Fruit fly (Drosophila melanogaster) whole organism, embryonic: ENCODE results near the gene mTerf3.

Experiments used
- Abd-B ChIP-seq: fragments of 200-800 bp; sonication (Bioruptor generic); optimal IDR thresholded peaks from 2 replicates; lab custom pipeline; 2018; ENCODE audit warnings: missing biosample characterization, mild to moderate bottlenecking, missing genetic modification characterization, moderate library complexity
- Ada2b ChIP-seq: fragments of 200-800 bp; sonication (Bioruptor generic); IDR thresholded peaks from 2 replicates; pipeline ENCODE4 v1.3.6; 2022; ENCODE audit warnings: missing biosample characterization, missing genetic modification characterization
- Bteb2 ChIP-seq: fragments of 200-800 bp; sonication (Bioruptor generic); optimal IDR thresholded peaks from 2 replicates; lab custom pipeline; 2016; ENCODE audit warnings: missing biosample characterization, missing genetic modification characterization
- CG10267 ChIP-seq: fragments of 200-800 bp; sonication (Bioruptor generic); optimal IDR thresholded peaks from 2 replicates; lab custom pipeline; 2018; ENCODE audit warnings: missing biosample characterization, mild to moderate bottlenecking, missing genetic modification characterization, moderate library complexity
- CG10462 ChIP-seq: fragments of 200-800 bp; sonication (Bioruptor generic); optimal IDR thresholded peaks from 2 replicates; lab custom pipeline; 2016; ENCODE audit warnings: missing biosample characterization, missing genetic modification characterization
- CG10959 ChIP-seq: fragments of 200-800 bp; sonication (Bioruptor generic); IDR thresholded peaks from 2 replicates; pipeline ENCODE4 v1.3.6; 2022; ENCODE audit warnings: missing biosample characterization, missing genetic modification characterization
- CG11093 ChIP-seq: fragments of 200-800 bp; sonication (Bioruptor generic); IDR thresholded peaks from 3 replicates; pipeline ENCODE4 v1.3.6; 2022; ENCODE audit warnings: missing biosample characterization, missing genetic modification characterization
- CG12942 ChIP-seq: fragments of 200-800 bp; sonication (Bioruptor generic); optimal IDR thresholded peaks from 3 replicates; lab custom pipeline; 2016; ENCODE audit warnings: missing biosample characterization, missing genetic modification characterization
- CG13287 ChIP-seq: fragments of 200-800 bp; sonication (Bioruptor generic); IDR thresholded peaks from 2 replicates; pipeline ENCODE4 v1.3.6; 2022; ENCODE audit warnings: missing biosample characterization, missing genetic modification characterization; ENCODE audit not compliant: partially characterized antibody
- CG13296 ChIP-seq: fragments of 200-800 bp; sonication (Bioruptor generic); optimal IDR thresholded peaks from 3 replicates; lab custom pipeline; 2018; ENCODE audit warnings: missing biosample characterization, mild to moderate bottlenecking, missing genetic modification characterization
- CG13894 ChIP-seq: fragments of 200-800 bp; sonication (Bioruptor generic); optimal IDR thresholded peaks from 3 replicates; lab custom pipeline; 2018; ENCODE audit warnings: missing biosample characterization, mild to moderate bottlenecking, missing genetic modification characterization, moderate library complexity
- CG15011 ChIP-seq: fragments of 200-800 bp; sonication (Bioruptor generic); optimal IDR thresholded peaks from 3 replicates; lab custom pipeline; 2018; ENCODE audit warnings: missing biosample characterization, mild to moderate bottlenecking, missing genetic modification characterization
- CG16813 ChIP-seq: fragments of 200-800 bp; sonication (Bioruptor generic); IDR thresholded peaks from 3 replicates; pipeline ENCODE4 v1.3.6; 2022; ENCODE audit warnings: missing biosample characterization, missing genetic modification characterization; ENCODE audit not compliant: partially characterized antibody
- CG17612 ChIP-seq: fragments of 200-800 bp; sonication (Bioruptor generic); IDR thresholded peaks from 2 replicates; pipeline ENCODE4 v1.3.6; 2022; ENCODE audit warnings: missing biosample characterization, missing genetic modification characterization
- CG2120 ChIP-seq: fragments of 200-800 bp; sonication (Bioruptor generic); optimal IDR thresholded peaks from 3 replicates; lab custom pipeline; 2016; ENCODE audit warnings: missing biosample characterization, missing genetic modification characterization
- CG2199 ChIP-seq: fragments of 200-800 bp; sonication (Bioruptor generic); IDR thresholded peaks from 3 replicates; pipeline ENCODE4 v1.3.6; 2022; ENCODE audit warnings: missing biosample characterization, missing genetic modification characterization
- CG2889 ChIP-seq: fragments of 200-800 bp; sonication (Bioruptor generic); IDR thresholded peaks from 3 replicates; pipeline ENCODE4 v1.3.6; 2022; ENCODE audit warnings: missing biosample characterization, missing genetic modification characterization
- CG3847 ChIP-seq: fragments of 200-800 bp; sonication (Bioruptor generic); IDR thresholded peaks from 2 replicates; pipeline ENCODE4 v1.3.6; 2022; ENCODE audit warnings: missing biosample characterization, missing genetic modification characterization
- CG6654 ChIP-seq: fragments of 200-800 bp; sonication (Bioruptor generic); optimal IDR thresholded peaks from 2 replicates; lab custom pipeline; 2017; ENCODE audit warnings: missing biosample characterization, mild to moderate bottlenecking, missing genetic modification characterization
- CG7271 ChIP-seq: fragments of 200-800 bp; sonication (Bioruptor generic); optimal IDR thresholded peaks from 2 replicates; lab custom pipeline; 2018; ENCODE audit warnings: missing biosample characterization, mild to moderate bottlenecking, missing genetic modification characterization, moderate library complexity
- CG8944 ChIP-seq: fragments of 200-800 bp; sonication (Bioruptor generic); optimal IDR thresholded peaks from 3 replicates; lab custom pipeline; 2016; ENCODE audit warnings: missing biosample characterization, missing genetic modification characterization
- CG9215 ChIP-seq: fragments of 200-800 bp; sonication (Bioruptor generic); IDR thresholded peaks from 2 replicates; pipeline ENCODE4 v1.3.6; 2022; ENCODE audit warnings: missing biosample characterization, missing genetic modification characterization
- CG9797 ChIP-seq: fragments of 200-800 bp; sonication (Bioruptor generic); optimal IDR thresholded peaks from 3 replicates; lab custom pipeline; 2018; ENCODE audit warnings: missing biosample characterization, mild to moderate bottlenecking, missing genetic modification characterization
- CG9876 ChIP-seq: fragments of 200-800 bp; sonication (Bioruptor generic); optimal IDR thresholded peaks from 2 replicates; lab custom pipeline; 2016; ENCODE audit warnings: missing biosample characterization, missing genetic modification characterization
- CrebB ChIP-seq: fragments of 200-800 bp; sonication (Bioruptor generic); optimal IDR thresholded peaks from 3 replicates; lab custom pipeline; 2018; ENCODE audit warnings: missing biosample characterization, mild to moderate bottlenecking, missing genetic modification characterization
- Doc3 ChIP-seq: fragments of 200-800 bp; sonication (Bioruptor generic); IDR thresholded peaks from 3 replicates; pipeline ENCODE4 v1.3.6; 2022; ENCODE audit warnings: missing biosample characterization, missing genetic modification characterization; ENCODE audit not compliant: partially characterized antibody
- Ets65A ChIP-seq: fragments of 200-800 bp; sonication (Bioruptor generic); peaks from one replicate; lab custom pipeline; 2016; ENCODE audit warnings: missing biosample characterization, missing genetic modification characterization
- Fer3 ChIP-seq: fragments of 200-800 bp; sonication (Bioruptor generic); optimal IDR thresholded peaks from 2 replicates; lab custom pipeline; 2018; ENCODE audit warnings: missing biosample characterization, mild to moderate bottlenecking, missing genetic modification characterization, moderate library complexity
- Hr39 ChIP-seq: fragments of >200 bp; optimal IDR thresholded peaks from 2 replicates; lab custom pipeline; 2017
- Jarid2 ChIP-seq: fragments of 200-800 bp; sonication (Bioruptor generic); optimal IDR thresholded peaks from 3 replicates; lab custom pipeline; 2017; ENCODE audit warnings: mild to moderate bottlenecking, missing biosample characterization, missing genetic modification reagents, missing genetic modification characterization
- Lpt ChIP-seq: fragments of >200 bp; optimal IDR thresholded peaks from 2 replicates; lab custom pipeline; 2018; ENCODE audit warnings: missing biosample characterization, missing genetic modification characterization
- Mad ChIP-seq: fragments of 200-800 bp; sonication (Bioruptor generic); optimal IDR thresholded peaks from 2 replicates; lab custom pipeline; 2016; ENCODE audit warnings: missing biosample characterization, missing genetic modification characterization
- YL-1 ChIP-seq: fragments of 200-800 bp; sonication (Bioruptor generic); optimal IDR thresholded peaks from 3 replicates; lab custom pipeline; 2017; ENCODE audit warnings: missing biosample characterization, mild to moderate bottlenecking, missing genetic modification characterization
- al ChIP-seq: fragments of 200-800 bp; sonication (Bioruptor generic); IDR thresholded peaks from 2 replicates; pipeline ENCODE4 v1.3.6; 2022; ENCODE audit warnings: missing biosample characterization, missing genetic modification characterization
- aop ChIP-seq: fragments of 200-800 bp; sonication (Bioruptor generic); IDR thresholded peaks from 2 replicates; pipeline ENCODE4 v1.3.6; 2022; ENCODE audit warnings: missing biosample characterization, missing genetic modification characterization
- bbx ChIP-seq: fragments of 200-800 bp; sonication (Bioruptor generic); IDR thresholded peaks from 2 replicates; pipeline ENCODE4 v1.3.6; 2022; ENCODE audit warnings: missing biosample characterization, missing genetic modification characterization; ENCODE audit not compliant: partially characterized antibody
- bigmax ChIP-seq: fragments of 200-800 bp; sonication (Bioruptor generic); optimal IDR thresholded peaks from 2 replicates; lab custom pipeline; 2018; ENCODE audit warnings: missing biosample characterization, mild to moderate bottlenecking, missing genetic modification characterization
- croc ChIP-seq: fragments of 200-800 bp; sonication (Bioruptor generic); conservative IDR thresholded peaks from 3 replicates; pipeline ENCODE4 v1.3.6; 2022; ENCODE audit warnings: missing biosample characterization, missing genetic modification characterization
- dmrt11E ChIP-seq: fragments of 200-800 bp; sonication (Bioruptor generic); optimal IDR thresholded peaks from 3 replicates; lab custom pipeline; 2018; ENCODE audit warnings: missing biosample characterization, mild to moderate bottlenecking, missing genetic modification characterization, moderate library complexity
- ems ChIP-seq: fragments of 200-800 bp; sonication (Bioruptor generic); optimal IDR thresholded peaks from 3 replicates; lab custom pipeline; 2016; ENCODE audit warnings: missing biosample characterization, missing genetic modification characterization
- esg ChIP-seq: fragments of 200-800 bp; sonication (Bioruptor generic); conservative IDR thresholded peaks from 2 replicates; pipeline ENCODE4 v1.3.6; 2022; ENCODE audit warnings: missing biosample characterization, missing genetic modification characterization
- fd3F ChIP-seq: fragments of 200-800 bp; sonication (Bioruptor generic); optimal IDR thresholded peaks from 2 replicates; lab custom pipeline; 2018; ENCODE audit warnings: missing biosample characterization, mild to moderate bottlenecking, missing genetic modification characterization, moderate library complexity
- fd96Cb ChIP-seq: fragments of 200-800 bp; sonication (Bioruptor generic); optimal IDR thresholded peaks from 2 replicates; lab custom pipeline; 2018; ENCODE audit warnings: missing biosample characterization, mild to moderate bottlenecking, missing genetic modification characterization, moderate library complexity
- gsb-n ChIP-seq: fragments of 200-800 bp; sonication (Bioruptor generic); optimal IDR thresholded peaks from 3 replicates; lab custom pipeline; 2018; ENCODE audit warnings: missing biosample characterization, mild to moderate bottlenecking, missing genetic modification characterization
- nmo ChIP-seq: fragments of 200-800 bp; sonication (Bioruptor generic); optimal IDR thresholded peaks from 2 replicates; lab custom pipeline; 2018; ENCODE audit warnings: missing biosample characterization, mild to moderate bottlenecking, missing genetic modification characterization, moderate library complexity
- odd ChIP-seq: fragments of 200-800 bp; sonication (Bioruptor generic); optimal IDR thresholded peaks from 2 replicates; lab custom pipeline; 2017; ENCODE audit warnings: missing biosample characterization, mild to moderate bottlenecking, missing genetic modification characterization
- pros ChIP-seq: fragments of 200-800 bp; sonication (Bioruptor generic); optimal IDR thresholded peaks from 3 replicates; lab custom pipeline; 2019; ENCODE audit warnings: missing biosample characterization, mild to moderate bottlenecking, missing genetic modification characterization, moderate library complexity
- row ChIP-seq: fragments of 200-800 bp; sonication (Bioruptor generic); IDR thresholded peaks from 3 replicates; pipeline ENCODE4 v1.3.6; 2022; ENCODE audit warnings: missing biosample characterization, missing genetic modification characterization
- trem ChIP-seq: fragments of 200-800 bp; optimal IDR thresholded peaks from 3 replicates; lab custom pipeline; 2019; ENCODE audit warnings: missing biosample characterization, mild to moderate bottlenecking, missing genetic modification characterization, moderate library complexity
- zen2 ChIP-seq: fragments of 200-800 bp; sonication (Bioruptor generic); IDR thresholded peaks from 3 replicates; pipeline ENCODE4 v1.3.6; 2022; ENCODE audit warnings: missing biosample characterization, missing genetic modification characterization; ENCODE audit not compliant: partially characterized antibody

mTerf3 gene

DNA sequence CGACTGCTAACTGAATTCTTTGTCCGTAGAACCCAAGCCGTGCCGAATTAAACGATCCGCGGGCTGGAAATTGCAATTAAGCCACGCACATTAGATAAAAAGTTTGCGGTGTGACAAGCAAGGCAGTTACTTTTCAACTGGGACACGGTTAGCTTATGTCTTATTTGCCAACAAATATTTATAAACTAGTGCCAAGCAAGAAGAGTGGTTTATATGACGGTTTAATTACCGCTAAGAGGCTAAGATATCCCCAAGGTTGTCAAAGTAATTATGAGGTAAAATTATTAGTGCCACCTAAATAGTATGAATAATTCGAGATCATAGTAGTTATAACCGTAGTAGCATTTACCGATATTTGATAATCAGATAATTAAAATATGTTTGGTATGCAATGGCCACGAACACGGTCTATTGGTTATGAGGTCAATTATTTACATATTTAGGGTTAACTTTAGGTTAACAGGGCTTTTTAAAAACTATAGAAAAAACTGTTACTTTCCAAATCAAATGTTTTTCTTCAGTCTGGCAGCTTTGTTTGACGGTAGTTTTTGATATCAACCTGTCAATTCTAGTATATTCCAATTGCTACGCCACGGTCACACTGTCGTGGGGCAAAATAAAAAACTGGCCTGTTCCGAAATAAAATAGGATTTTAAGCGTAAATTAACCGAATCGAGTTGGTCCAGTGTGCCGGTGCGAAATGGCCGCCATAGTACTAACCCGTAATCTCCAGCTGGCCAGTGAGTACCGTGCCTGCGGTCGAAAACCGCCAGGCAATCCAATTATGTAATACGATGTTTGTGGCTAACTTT is 25.6 kb downstream of the mTerf3 start, which contains the start of gene ZnT77C (continued):
- TF ChIP-seq Bteb2 (no peak), ems (no peak), fd96Cb (tag; lab: Kevin White, UChicago) (no peak), CG3847 (GFP tag; lab: Robert Waterston, UW) (peak; percentile 39; the same call in 1 of the 2 replicates), bbx (GFP tag; lab: Robert Waterston, UW) (0 out of 2 replicates have a peak, but pooled peaks have one; percentile 6), CG10462 (no peak), CG2889 (GFP tag; lab: Robert Waterston, UW) (no peak), CG8944 (GFP tag; lab: Kevin White, UChicago) (no peak), Lpt (GFP tag; lab: Kevin White, UChicago) (no peak), YL-1 (GFP tag; lab: Kevin White, UChicago) (peak; percentile 32), row (GFP tag; lab: Robert Waterston, UW) (peak; percentile 48), aop (GFP tag; lab: Robert Waterston, UW) (no peak), CG15011 (GFP tag; lab: Kevin White, UChicago) (no peak), CG2199 (GFP tag; lab: Robert Waterston, UW) (no peak), CG16813 (no peak), al (GFP tag; lab: Robert Waterston, UW) (no peak), odd (GFP tag; lab: Kevin White, UChicago) (no peak), CG17612 (no peak), CG13894 (tag; lab: Kevin White, UChicago) (peak; percentile 47), CG11093 (GFP tag; lab: Robert Waterston, UW) (no peak), fd3F (GFP tag; lab: Kevin White, UChicago) (peak; percentile 24), Mad (GFP tag; lab: Kevin White, UChicago) (no peak), zen2 (GFP tag; lab: Robert Waterston, UW) (no peak), Jarid2 (no peak), gsb-n (tag; lab: Kevin White, UChicago) (no peak), dmrt11E (tag; lab: Kevin White, UChicago) (no peak), Ada2b (GFP tag; lab: Robert Waterston, UW) (no peak), Hr39 (lab: Kevin White, UChicago) (no peak), pros (GFP tag; lab: Kevin White, UChicago) (no peak), CG13296 (GFP tag; lab: Kevin White, UChicago) (peak; percentile 77), CG6654 (GFP tag; lab: Kevin White, UChicago) (no peak), CG12942 (GFP tag; lab: Kevin White, UChicago) (no peak), CG13287 (GFP tag; lab: Robert Waterston, UW) (peak; percentile 26; the same call in 1 of the 2 replicates), Fer3 (no peak), CG9797 (peak; percentile 68), Doc3 (no peak), CG10267 (tag; lab: Kevin White, UChicago) (peak; percentile 33), Ets65A (GFP tag; lab: Kevin White, UChicago) (no peak), CG9876 (no peak), Abd-B (GFP tag; lab: Kevin White, UChicago) (peak; percentile 2), nmo (GFP tag; lab: Kevin White, UChicago) (peak; percentile 9), bigmax (GFP tag; lab: Kevin White, UChicago) (peak; percentile 56), CG10959 (GFP tag; lab: Robert Waterston, UW) (no peak), CG9215 (GFP tag; lab: Robert Waterston, UW) (no peak), esg (GFP tag; lab: Robert Waterston, UW) (no peak), CG2120 (peak; percentile 32), CrebB (tag; lab: Kevin White, UChicago) (peak; percentile 7), CG7271 (tag; lab: Kevin White, UChicago) (no peak), croc (GFP tag; lab: Robert Waterston, UW) (no peak), trem (peak; percentile 73)
